Fruit fly (Drosophila melanogaster) whole organism, embryonic: ENCODE data around the gene CG33160.

Experiments used
- ATbp ChIP-seq: fragments of 200-800 bp; sonication (Bioruptor generic); optimal IDR thresholded peaks from 2 replicates; lab custom pipeline; 2017; ENCODE audit warnings: missing biosample characterization, mild to moderate bottlenecking, missing genetic modification characterization, missing genetic modification reagents
- Adf1 ChIP-seq: fragments of 200-800 bp; sonication (Bioruptor generic); IDR thresholded peaks from 2 replicates; pipeline ENCODE4 v1.3.6; 2022; ENCODE audit warnings: missing biosample characterization, missing genetic modification characterization
- Antp ChIP-seq: fragments of 200-800 bp; sonication (Bioruptor generic); optimal IDR thresholded peaks from 3 replicates; lab custom pipeline; 2016; ENCODE audit warnings: missing biosample characterization, missing genetic modification characterization
- Bdp1 ChIP-seq: fragments of 200-800 bp; sonication (Bioruptor generic); optimal IDR thresholded peaks from 3 replicates; lab custom pipeline; 2016; ENCODE audit warnings: missing biosample characterization, missing genetic modification characterization
- CG11398 ChIP-seq: fragments of 200-800 bp; sonication (Bioruptor generic); optimal IDR thresholded peaks from 2 replicates; lab custom pipeline; 2016; ENCODE audit warnings: missing biosample characterization, missing genetic modification characterization
- CG13296 ChIP-seq: fragments of 200-800 bp; sonication (Bioruptor generic); optimal IDR thresholded peaks from 3 replicates; lab custom pipeline; 2018; ENCODE audit warnings: missing biosample characterization, mild to moderate bottlenecking, missing genetic modification characterization
- CG14441 ChIP-seq: fragments of 200-800 bp; sonication (Bioruptor generic); IDR thresholded peaks from 2 replicates; pipeline ENCODE4 v1.3.6; 2022; ENCODE audit warnings: missing biosample characterization, missing genetic modification characterization
- CG1603 ChIP-seq: fragments of 200-800 bp; sonication (Bioruptor generic); optimal IDR thresholded peaks from 2 replicates; lab custom pipeline; 2019; ENCODE audit warnings: missing biosample characterization, mild to moderate bottlenecking, missing genetic modification characterization, moderate library complexity
- CG16863 ChIP-seq: fragments of 200-800 bp; sonication (Bioruptor generic); optimal IDR thresholded peaks from 3 replicates; lab custom pipeline; 2016; ENCODE audit warnings: missing biosample characterization, missing genetic modification characterization
- CG17186 ChIP-seq: fragments of 200-800 bp; sonication (Bioruptor generic); optimal IDR thresholded peaks from 3 replicates; lab custom pipeline; 2017; ENCODE audit warnings: missing biosample characterization, missing genetic modification reagents, missing genetic modification characterization
- CG17829 ChIP-seq: fragments of 200-800 bp; optimal IDR thresholded peaks from 2 replicates; lab custom pipeline; 2019; ENCODE audit warnings: missing biosample characterization, mild to moderate bottlenecking, missing genetic modification characterization, moderate library complexity
- CG18599 ChIP-seq: fragments of 200-800 bp; sonication (Bioruptor generic); optimal IDR thresholded peaks from 3 replicates; lab custom pipeline; 2017; ENCODE audit warnings: missing biosample characterization, missing genetic modification characterization, mild to moderate bottlenecking, moderate library complexity, missing genetic modification reagents
- CG2116 ChIP-seq: fragments of 200-800 bp; sonication (Bioruptor generic); optimal IDR thresholded peaks from 3 replicates; lab custom pipeline; 2018; ENCODE audit warnings: missing biosample characterization, mild to moderate bottlenecking, missing genetic modification characterization
- CG2129 ChIP-seq: fragments of 200-800 bp; sonication (Bioruptor generic); IDR thresholded peaks from 2 replicates; pipeline ENCODE4 v1.3.6; 2022; ENCODE audit warnings: missing biosample characterization, missing genetic modification characterization; ENCODE audit not compliant: partially characterized antibody
- CG2712 ChIP-seq: fragments of 200-800 bp; optimal IDR thresholded peaks from 3 replicates; lab custom pipeline; 2019; ENCODE audit warnings: missing biosample characterization, mild to moderate bottlenecking, missing genetic modification characterization, moderate library complexity
- CG30431 ChIP-seq: fragments of 200-800 bp; sonication (Bioruptor generic); optimal IDR thresholded peaks from 2 replicates; lab custom pipeline; 2017; ENCODE audit warnings: missing biosample characterization, missing genetic modification characterization
- CG4617 ChIP-seq: fragments of 200-800 bp; sonication (Bioruptor generic); optimal IDR thresholded peaks from 3 replicates; lab custom pipeline; 2016; ENCODE audit warnings: missing biosample characterization, missing genetic modification characterization, borderline replicate concordance
- CG8290 ChIP-seq, 3 experiments: fragments of 200-800 bp; sonication (Bioruptor generic); optimal IDR thresholded peaks; 2 replicates each; lab custom pipeline; 2016 to 2019; ENCODE audit warnings: missing biosample characterization in 3 of 3, missing genetic modification characterization in 3 of 3, mild to moderate bottlenecking in 2 of 3, moderate library complexity in 1 of 3
- CG8924 ChIP-seq: fragments of 200-800 bp; optimal IDR thresholded peaks from 3 replicates; lab custom pipeline; 2019; ENCODE audit warnings: missing biosample characterization, mild to moderate bottlenecking, missing genetic modification characterization, moderate library complexity
- CG9797 ChIP-seq: fragments of 200-800 bp; sonication (Bioruptor generic); optimal IDR thresholded peaks from 3 replicates; lab custom pipeline; 2018; ENCODE audit warnings: missing biosample characterization, mild to moderate bottlenecking, missing genetic modification characterization
- CoRest ChIP-seq: fragments of 200-800 bp; sonication (Bioruptor generic); optimal IDR thresholded peaks from 3 replicates; lab custom pipeline; 2018; ENCODE audit warnings: missing biosample characterization, mild to moderate bottlenecking, missing genetic modification characterization, moderate library complexity
- Dll ChIP-seq: fragments of 200-800 bp; sonication (Bioruptor generic); IDR thresholded peaks from 4 replicates; pipeline ENCODE4 v1.3.6; 2022; ENCODE audit warnings: missing biosample characterization, missing genetic modification characterization; ENCODE audit not compliant: partially characterized antibody
- Dref ChIP-seq: fragments of 200-800 bp; sonication (Bioruptor generic); IDR thresholded peaks from 2 replicates; pipeline ENCODE4 v1.3.6; 2022; ENCODE audit warnings: missing biosample characterization, missing genetic modification characterization
- ERR ChIP-seq: fragments of 200-800 bp; sonication (Bioruptor generic); optimal IDR thresholded peaks from 2 replicates; lab custom pipeline; 2016; ENCODE audit warnings: missing biosample characterization, missing genetic modification characterization
- Gug ChIP-seq: fragments of 200-800 bp; sonication (Bioruptor generic); IDR thresholded peaks from 4 replicates; pipeline ENCODE4 v1.3.6; 2022; ENCODE audit warnings: missing biosample characterization, missing genetic modification characterization
- HHEX ChIP-seq: fragments of 200-800 bp; sonication (Bioruptor generic); optimal IDR thresholded peaks from 3 replicates; lab custom pipeline; 2017; ENCODE audit warnings: missing biosample characterization, mild to moderate bottlenecking, missing genetic modification characterization, missing genetic modification reagents
- HLHmδ ChIP-seq: fragments of 200-800 bp; sonication (Bioruptor generic); optimal IDR thresholded peaks from 2 replicates; lab custom pipeline; 2018; ENCODE audit warnings: missing biosample characterization, mild to moderate bottlenecking, missing genetic modification characterization, moderate library complexity
- HmgD ChIP-seq: fragments of 200-800 bp; sonication (Bioruptor generic); optimal IDR thresholded peaks from 3 replicates; lab custom pipeline; 2016; ENCODE audit warnings: missing biosample characterization, missing genetic modification characterization
- Lpt ChIP-seq: fragments of >200 bp; optimal IDR thresholded peaks from 2 replicates; lab custom pipeline; 2018; ENCODE audit warnings: missing biosample characterization, missing genetic modification characterization
- Scr ChIP-seq: fragments of 200-800 bp; sonication (Bioruptor generic); IDR thresholded peaks from 2 replicates; pipeline ENCODE4 v1.3.6; 2022; ENCODE audit warnings: missing biosample characterization, missing genetic modification characterization; ENCODE audit not compliant: partially characterized antibody
- Stat92E ChIP-seq, 3 experiments: fragments of >200 bp in 2 of 3; fragments of 200-800 bp in 1 of 3; sonication (Bioruptor generic) in 1 of 3; optimal IDR thresholded peaks; 2 replicates each; lab custom pipeline; 2017 to 2019; ENCODE audit warnings: missing biosample characterization in 3 of 3, missing genetic modification characterization in 3 of 3, mild to moderate bottlenecking in 1 of 3, moderate library complexity in 1 of 3
- Xbp1 ChIP-seq: fragments of 200-800 bp; sonication (Bioruptor generic); optimal IDR thresholded peaks from 3 replicates; lab custom pipeline; 2016; ENCODE audit warnings: missing biosample characterization, mild to moderate bottlenecking, missing genetic modification characterization
- caup ChIP-seq: fragments of 200-800 bp; sonication (Bioruptor generic); optimal IDR thresholded peaks from 3 replicates; lab custom pipeline; 2017; ENCODE audit warnings: missing biosample characterization, mild to moderate bottlenecking, missing genetic modification characterization, moderate library complexity; ENCODE audit not compliant: severe bottlenecking
- chinmo ChIP-seq: fragments of 200-800 bp; sonication (Bioruptor generic); IDR thresholded peaks from 4 replicates; pipeline ENCODE4 v1.3.6; 2022; ENCODE audit warnings: missing biosample characterization, missing genetic modification characterization; ENCODE audit not compliant: partially characterized antibody
- ems ChIP-seq: fragments of 200-800 bp; sonication (Bioruptor generic); optimal IDR thresholded peaks from 3 replicates; lab custom pipeline; 2016; ENCODE audit warnings: missing biosample characterization, missing genetic modification characterization
- ftz-f1 ChIP-seq: fragments of 200-800 bp; sonication (Bioruptor generic); optimal IDR thresholded peaks from 2 replicates; lab custom pipeline; 2016; ENCODE audit warnings: missing biosample characterization, missing genetic modification characterization
- kay ChIP-seq: fragments of 200-800 bp; sonication (Bioruptor generic); optimal IDR thresholded peaks from 2 replicates; lab custom pipeline; 2016; ENCODE audit warnings: missing biosample characterization, missing genetic modification characterization
- klu ChIP-seq: fragments of 200-800 bp; sonication (Bioruptor generic); IDR thresholded peaks from 2 replicates; pipeline ENCODE4 v1.3.6; 2022; ENCODE audit warnings: missing biosample characterization, missing genetic modification characterization
- lab ChIP-seq: fragments of 200-800 bp; sonication (Bioruptor generic); optimal IDR thresholded peaks from 3 replicates; lab custom pipeline; 2017; ENCODE audit warnings: missing biosample characterization, missing genetic modification characterization, mild to moderate bottlenecking, moderate library complexity, missing genetic modification reagents
- nmo ChIP-seq: fragments of 200-800 bp; sonication (Bioruptor generic); optimal IDR thresholded peaks from 2 replicates; lab custom pipeline; 2018; ENCODE audit warnings: missing biosample characterization, mild to moderate bottlenecking, missing genetic modification characterization, moderate library complexity
- pan ChIP-seq, 4 experiments: fragments of >200 bp in 3 of 4; fragments of 200-800 bp in 1 of 4; sonication (Bioruptor generic) in 1 of 4; optimal IDR thresholded peaks in 3 of 4; IDR thresholded peaks in 1 of 4; 2 replicates each; pipeline versions ENCODE4 v1.3.6 to Lab custom; 2017 to 2022; ENCODE audit warnings: missing biosample characterization in 2 of 4, missing genetic modification characterization in 2 of 4, mixed read lengths in 1 of 4
- pzg ChIP-seq: fragments of 200-800 bp; sonication (Bioruptor generic); optimal IDR thresholded peaks from 3 replicates; lab custom pipeline; 2018; ENCODE audit warnings: missing biosample characterization, mild to moderate bottlenecking, missing genetic modification characterization, moderate library complexity
- sd ChIP-seq: fragments of 200-800 bp; sonication (Bioruptor generic); optimal IDR thresholded peaks from 3 replicates; lab custom pipeline; 2018; ENCODE audit warnings: missing biosample characterization, mild to moderate bottlenecking, missing genetic modification characterization, moderate library complexity
- sna ChIP-seq: fragments of 200-800 bp; sonication (Bioruptor generic); IDR thresholded peaks from 2 replicates; pipeline ENCODE4 v1.3.6; 2022; ENCODE audit warnings: missing biosample characterization, missing genetic modification characterization; ENCODE audit not compliant: partially characterized antibody
- so ChIP-seq: fragments of 200-800 bp; sonication (Bioruptor generic); IDR thresholded peaks from 3 replicates; pipeline ENCODE4 v1.3.6; 2022; ENCODE audit warnings: missing biosample characterization, missing genetic modification characterization
- stwl ChIP-seq: fragments of 200-800 bp; sonication (Bioruptor generic); optimal IDR thresholded peaks from 3 replicates; lab custom pipeline; 2018; ENCODE audit warnings: missing biosample characterization, mild to moderate bottlenecking, missing genetic modification characterization, moderate library complexity
- tgo ChIP-seq: fragments of 200-800 bp; sonication (Bioruptor generic); IDR thresholded peaks from 3 replicates; pipeline ENCODE4 v1.3.6; 2022; ENCODE audit warnings: missing biosample characterization, missing genetic modification characterization
- tna ChIP-seq: fragments of 200-800 bp; sonication (Bioruptor generic); IDR thresholded peaks from 2 replicates; pipeline ENCODE4 v1.3.6; 2022; ENCODE audit warnings: missing biosample characterization, missing genetic modification characterization; ENCODE audit not compliant: partially characterized antibody

Gene CG33160

DNA sequence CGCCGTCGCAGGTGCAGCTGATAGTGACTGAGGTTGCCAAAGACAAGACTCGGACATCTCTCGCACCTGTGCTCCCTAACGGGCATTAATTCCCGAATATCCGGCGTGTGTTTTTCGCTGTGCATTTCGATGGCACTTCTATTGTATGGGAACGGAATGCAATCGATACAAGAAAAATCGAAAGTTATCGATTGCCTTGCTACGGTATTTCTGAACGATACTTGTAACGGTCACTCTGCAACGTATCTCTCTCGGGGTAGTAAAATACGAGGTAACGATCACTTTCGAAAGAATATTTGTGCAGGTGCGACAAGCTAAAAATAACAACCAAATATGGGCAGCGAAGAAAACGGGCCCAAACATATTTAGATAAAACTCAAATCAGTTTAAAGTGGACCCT, 41.2 kb downstream of the CG33160 start, which contains the start of gene CG32280 (continued):
- TF ChIP-seq CG17829 (tag; lab: Kevin White, UChicago) (peak; percentile 33), ems (GFP tag; lab: Kevin White, UChicago) (peak; percentile 22), nmo (GFP tag; lab: Kevin White, UChicago) (peak; percentile 38), ATbp (no peak), CG18599 (GFP tag; lab: Kevin White, UChicago) (no peak), CG16863 (GFP tag; lab: Kevin White, UChicago) (no peak), CG2712 (peak; percentile 49), Gug (GFP tag; lab: Robert Waterston, UW) (peak; percentile 45; the same call in 2 of the 4 replicates), stwl (peak; percentile 65), Dref (GFP tag; lab: Robert Waterston, UW) (peak; percentile 96), Stat92E (GFP tag; optimal IDR thresholded peaks at IDR 0.05; lab: Kevin White, UChicago) (peak in 1 of 3 experiments; percentile 61), Dll (GFP tag; lab: Robert Waterston, UW) (peak; percentile 82), ERR (GFP tag; lab: Kevin White, UChicago) (peak; percentile 5), CG30431 (GFP tag; lab: Kevin White, UChicago) (no peak), CG14441 (peak; percentile 46; the same call in 1 of the 2 replicates), CG8290 (GFP tag; optimal IDR thresholded peaks at IDR 0.05; lab: Kevin White, UChicago) (peak; percentile 19), CG8290 (tag; optimal IDR thresholded peaks at IDR 0.05; lab: Kevin White, UChicago) (no peak), HHEX (peak; percentile 47), CG13296 (GFP tag; lab: Kevin White, UChicago) (peak; percentile 55), chinmo (GFP tag; lab: Robert Waterston, UW) (peak; percentile 92; the same call in 3 of the 4 replicates), HLHmδ (peak; percentile 69), CG4617 (GFP tag; lab: Kevin White, UChicago) (peak; percentile 52), CG2129 (GFP tag; lab: Robert Waterston, UW) (peak; percentile 76), Lpt (GFP tag; lab: Kevin White, UChicago) (no peak), pzg (peak; percentile 91), CG17186 (GFP tag; lab: Kevin White, UChicago) (peak; percentile 4), CG11398 (GFP tag; lab: Kevin White, UChicago) (peak; percentile 13), Antp (GFP tag; lab: Kevin White, UChicago) (peak; percentile 35), CG8924 (tag; lab: Kevin White, UChicago) (peak; percentile 47), ftz-f1 (GFP tag; lab: Kevin White, UChicago) (no peak), Bdp1 (GFP tag; lab: Kevin White, UChicago) (no peak), Adf1 (GFP tag; lab: Robert Waterston, UW) (0 out of 2 replicates have a peak, but pooled peaks have one; percentile 12), Scr (GFP tag; lab: Robert Waterston, UW) (peak; percentile 84), tna (peak; percentile 85), CG1603 (peak; percentile 68), caup (GFP tag; lab: Kevin White, UChicago) (peak; percentile 50), lab (GFP tag; lab: Kevin White, UChicago) (no peak), tgo (GFP tag; lab: Robert Waterston, UW) (no peak), so (GFP tag; lab: Robert Waterston, UW) (0 out of 3 replicates have a peak, but pooled peaks have one; percentile 32), CG2116 (GFP tag; lab: Kevin White, UChicago) (peak; percentile 76), kay (GFP tag; lab: Kevin White, UChicago) (no peak), CG9797 (GFP tag; lab: Kevin White, UChicago) (peak; percentile 77), CoRest (peak; percentile 26), pan (optimal IDR thresholded peaks at IDR 0.05; lab: Kevin White, UChicago) (no peak), pan (GFP tag; optimal IDR thresholded peaks at IDR 0.05 in 1 of 2, IDR thresholded peaks at IDR 0.05 in 1 of 2) (no peak), sna (GFP tag; lab: Robert Waterston, UW) (peak; percentile 81), Xbp1 (GFP tag; lab: Kevin White, UChicago) (peak; percentile 13), sd (tag; lab: Kevin White, UChicago) (peak; percentile 82), HmgD (GFP tag; lab: Kevin White, UChicago) (peak; percentile 68), klu (GFP tag; lab: Robert Waterston, UW) (no peak)
